Worm (Caenorhabditis elegans) whole organism, midembryonic: ENCODE measurements around the gene F01G10.6.

Experiments
- T22C8.4 ChIP-seq: fragments of 200-800 bp; sonication (Bioruptor generic); IDR thresholded peaks from 2 replicates; pipeline ENCODE4 v1.3.6; 2022; ENCODE audit warnings: missing genetic modification characterization, missing compliant biosample characterization
- cog-1 ChIP-seq: sonication (generic microtip); optimal IDR thresholded peaks from 2 replicates; lab custom pipeline; 2016; ENCODE audit warnings: missing genetic modification characterization, missing compliant biosample characterization
- flt-1 ChIP-seq: fragments of 200-800 bp; sonication (Bioruptor generic); IDR thresholded peaks from 2 replicates; pipeline ENCODE4 v1.3.6; 2022; ENCODE audit warnings: missing genetic modification characterization, missing compliant biosample characterization
- klf-2 ChIP-seq: fragments of 200-800 bp; sonication (Bioruptor generic); conservative IDR thresholded peaks from 2 replicates; pipeline ENCODE4 v1.3.6; 2022; ENCODE audit warnings: missing genetic modification reagents, missing genetic modification characterization, missing compliant biosample characterization
- med-1 ChIP-seq: sonication (generic microtip); optimal IDR thresholded peaks from 2 replicates; lab custom pipeline; 2017; ENCODE audit warnings: missing genetic modification characterization, mild to moderate bottlenecking, missing compliant biosample characterization, antibody characterized with exemption, missing genetic modification reagents; ENCODE audit not compliant: insufficient read depth
- ref-1 ChIP-seq: fragments of 200-800 bp; sonication (Bioruptor generic); conservative IDR thresholded peaks from 2 replicates; pipeline ENCODE4 v1.3.6; 2022; ENCODE audit warnings: missing genetic modification reagents, missing genetic modification characterization, missing compliant biosample characterization
- tab-1 ChIP-seq: fragments of 200-800 bp; sonication (Bioruptor generic); IDR thresholded peaks from 2 replicates; pipeline ENCODE4 v1.3.6; 2022; ENCODE audit warnings: missing genetic modification characterization, missing compliant biosample characterization
- ztf-23 ChIP-seq: fragments of 200-800 bp; sonication (Bioruptor generic); IDR thresholded peaks from 2 replicates; pipeline ENCODE4 v1.3.6; 2022; ENCODE audit warnings: missing genetic modification reagents, missing genetic modification characterization, missing compliant biosample characterization
- ztf-29 ChIP-seq: fragments of 200-800 bp; sonication (Bioruptor generic); IDR thresholded peaks from 2 replicates; pipeline ENCODE4 v1.3.6; 2022; ENCODE audit warnings: missing genetic modification reagents, missing genetic modification characterization, missing compliant biosample characterization

Gene F01G10.6

DNA sequence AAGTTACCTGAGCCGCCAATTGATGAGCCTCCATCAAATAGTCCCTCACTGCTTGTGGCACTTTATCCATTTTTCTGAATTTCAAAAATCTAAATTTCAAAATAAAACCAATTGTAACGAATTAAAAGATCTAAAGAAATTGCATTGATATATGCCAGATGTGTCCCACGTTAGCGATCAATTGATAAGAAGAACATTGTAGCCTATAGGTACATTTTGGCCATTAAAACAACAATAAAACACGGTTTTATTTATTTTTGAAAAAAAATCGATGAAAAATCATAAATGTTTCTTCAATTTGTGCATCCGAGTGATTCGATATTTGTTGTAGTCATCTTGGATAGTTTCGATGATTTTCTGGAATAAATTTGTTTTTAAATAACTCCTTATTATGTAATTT is 11.6 kb upstream of the F01G10.6 start, which contains the start of gene ech-8:
Gene ech-8 (minus strand): TSS at position 132 of the 400 bp plus-strand sequence.
- TF ChIP-seq T22C8.4 (GFP tag; lab: Robert Waterston, UW): no peak
- no peak for TF ChIP-seq klf-2
- TF ChIP-seq flt-1 (GFP tag; lab: Robert Waterston, UW): no peak
- no peak for TF ChIP-seq ref-1 (GFP tag; lab: Robert Waterston, UW)
- no peak for TF ChIP-seq tab-1
- TF ChIP-seq med-1: no peak
- no peak for TF ChIP-seq ztf-29 (GFP tag; lab: Robert Waterston, UW)
- no peak for TF ChIP-seq ztf-23 (GFP tag; lab: Robert Waterston, UW)
- TF ChIP-seq cog-1 (tag; lab: Kevin White, UChicago): no peak

- TF ChIP-seq klf-2: no peak
- no peak for TF ChIP-seq T22C8.4 (GFP tag; lab: Robert Waterston, UW)
- no peak for TF ChIP-seq ztf-23 (GFP tag; lab: Robert Waterston, UW)
- TF ChIP-seq ref-1 (GFP tag; lab: Robert Waterston, UW): no peak
- no peak for TF ChIP-seq cog-1 (tag; lab: Kevin White, UChicago)
- TF ChIP-seq med-1: no peak
- TF ChIP-seq tab-1: no peak
- TF ChIP-seq ztf-29 (GFP tag; lab: Robert Waterston, UW): no peak
- TF ChIP-seq flt-1 (GFP tag; lab: Robert Waterston, UW): no peak
These were observed 8.7 kb upstream of the F01G10.6 start for ce11 chrIV:10236106-10236505.

DNA sequence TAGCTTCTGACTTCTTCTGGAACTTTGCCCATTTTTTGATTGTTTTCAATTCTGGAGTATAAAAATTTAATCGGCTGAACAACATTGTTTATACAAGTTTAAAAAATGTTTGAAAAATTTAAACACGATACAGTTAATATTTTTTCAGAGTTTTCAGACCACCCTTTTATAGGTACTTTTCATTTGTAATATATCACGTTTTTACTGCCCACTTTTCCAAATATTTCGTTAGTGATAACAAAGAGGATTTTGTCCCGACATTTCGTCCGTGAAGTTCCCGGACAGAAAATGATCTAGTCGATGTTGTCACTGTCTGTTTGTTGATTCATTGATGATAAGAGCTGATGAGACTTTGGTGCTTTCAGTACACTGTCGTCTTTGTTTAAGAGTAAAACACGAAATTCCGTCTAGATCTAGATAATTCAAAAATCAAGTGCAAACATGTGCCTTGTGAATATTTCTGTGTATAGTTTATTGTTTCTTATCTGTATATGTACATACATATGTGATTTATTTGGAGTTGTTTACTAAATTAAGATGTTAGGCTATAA is 7.9 kb upstream of the F01G10.6 start, which contains the start of gene ech-9:
Gene ech-9 (minus strand): TSS at position 51 of the 551 bp plus-strand sequence.
- no peak for TF ChIP-seq T22C8.4 (GFP tag; lab: Robert Waterston, UW)
- no peak for TF ChIP-seq ref-1 (GFP tag; lab: Robert Waterston, UW)
- no peak for TF ChIP-seq med-1
- no peak for TF ChIP-seq ztf-23 (GFP tag; lab: Robert Waterston, UW)
- no peak for TF ChIP-seq klf-2
- TF ChIP-seq cog-1 (tag; lab: Kevin White, UChicago): no peak
- no peak for TF ChIP-seq flt-1 (GFP tag; lab: Robert Waterston, UW)
- TF ChIP-seq tab-1: no peak
- TF ChIP-seq ztf-29 (GFP tag; lab: Robert Waterston, UW): no peak

ce11 chrIV:10232456-10232855 is 5.0 kb upstream of the F01G10.6 start, which contains the start of gene F01G10.4:
TSS of gene F01G10.4 (minus strand) at chrIV:10232556.
- TF ChIP-seq ztf-23 (GFP tag; lab: Robert Waterston, UW): no peak
- TF ChIP-seq ztf-29 (GFP tag; lab: Robert Waterston, UW): no peak
- TF ChIP-seq klf-2: no peak
- no peak for TF ChIP-seq T22C8.4 (GFP tag; lab: Robert Waterston, UW)

- TF ChIP-seq T22C8.4 (GFP tag; lab: Robert Waterston, UW): no peak
These were observed 3.5 kb upstream of the F01G10.6 start, which contains the start of gene F01G10.5 for ce11 chrIV:10230971-10231370. TSS of gene F01G10.5 (minus strand) at chrIV:10231071.

DNA sequence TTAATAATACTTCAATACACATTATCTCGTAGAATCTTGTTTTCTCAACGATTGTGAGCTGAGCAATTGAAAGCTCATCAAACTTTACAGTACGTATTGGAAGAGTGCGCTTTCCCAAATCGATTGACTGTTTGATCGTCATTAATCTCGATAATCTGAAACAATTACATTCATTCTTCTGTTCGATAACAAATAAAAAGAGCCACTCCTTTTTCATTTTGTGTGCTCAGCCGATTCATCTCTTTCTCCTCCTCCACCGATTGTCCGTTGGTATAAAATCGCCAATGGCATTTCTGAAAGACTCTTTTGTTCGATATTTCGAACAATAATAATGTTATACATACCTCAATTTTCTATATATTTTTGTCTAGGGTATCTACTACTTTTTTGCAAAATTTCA is 3.7 kb downstream of the F01G10.6 start, which contains the start of gene nas-12:
Gene nas-12 (plus strand): TSS at position 301 of the 400 bp plus-strand sequence.
- TF ChIP-seq tab-1: no peak
- no peak for TF ChIP-seq ztf-29 (GFP tag; lab: Robert Waterston, UW)
- TF ChIP-seq ref-1 (GFP tag; lab: Robert Waterston, UW): no peak
- no peak for TF ChIP-seq cog-1 (tag; lab: Kevin White, UChicago)
- TF ChIP-seq klf-2: no peak
- TF ChIP-seq ztf-23 (GFP tag; lab: Robert Waterston, UW): no peak
- no peak for TF ChIP-seq T22C8.4 (GFP tag; lab: Robert Waterston, UW)
- no peak for TF ChIP-seq flt-1 (GFP tag; lab: Robert Waterston, UW)
- TF ChIP-seq med-1: no peak

DNA sequence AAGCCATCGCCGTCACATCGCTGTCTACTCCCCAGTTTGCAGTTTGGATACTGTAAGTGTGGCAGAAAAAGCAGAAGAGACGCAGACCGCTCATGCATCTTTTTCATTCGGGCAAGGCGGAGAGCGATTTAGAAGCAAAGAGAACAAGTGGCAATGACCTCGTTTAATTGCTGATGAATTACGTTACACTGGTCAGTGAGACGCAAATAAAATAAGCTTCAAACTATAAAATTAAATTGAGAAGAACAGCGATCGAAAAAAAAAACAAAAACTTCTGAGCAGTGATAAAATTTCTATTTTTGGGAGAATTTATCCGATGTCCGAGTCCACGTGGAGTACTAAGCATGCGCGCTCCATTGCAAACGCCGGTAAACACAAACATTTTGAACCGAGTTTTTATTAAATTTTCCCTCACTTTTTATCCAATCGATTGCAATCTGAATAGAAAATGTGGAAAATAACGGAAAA is 5.3 kb downstream of the F01G10.6 start, which contains the start of gene C24F3.2:
Gene C24F3.2 (plus strand): TSS at position 418 of the 468 bp plus-strand sequence.
- TF ChIP-seq klf-2: no peak
- 0 out of 2 replicates have a peak, but pooled peaks have one; percentile 44 for TF ChIP-seq ztf-29 (GFP tag; lab: Robert Waterston, UW)
- peak; percentile 58 for TF ChIP-seq cog-1 (tag; lab: Kevin White, UChicago)
- no peak for TF ChIP-seq flt-1 (GFP tag; lab: Robert Waterston, UW)

DNA sequence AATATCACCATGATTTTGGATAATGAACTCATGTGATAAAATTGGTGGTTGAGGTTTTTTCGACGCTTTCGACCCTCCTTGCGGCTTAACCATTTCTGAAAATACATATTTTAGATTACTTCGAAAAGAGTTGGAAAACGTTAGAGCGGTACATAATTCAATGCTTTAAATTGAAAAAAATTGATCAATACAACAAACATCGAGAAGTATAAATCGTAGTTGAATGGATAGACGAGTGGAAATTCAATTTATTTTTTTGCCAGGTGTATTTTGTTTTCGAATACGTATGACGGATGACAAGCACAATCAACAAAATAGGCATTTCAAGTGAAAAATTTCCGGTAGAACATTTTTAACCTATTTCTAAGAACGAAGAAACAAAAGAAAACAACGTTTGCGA is 6.2 kb downstream of the F01G10.6 start, which contains the start of gene tram-1:
Gene tram-1 (minus strand): TSS at position 101 of the 400 bp plus-strand sequence.
- no peak for TF ChIP-seq tab-1
- no peak for TF ChIP-seq T22C8.4 (GFP tag; lab: Robert Waterston, UW)
- no peak for TF ChIP-seq cog-1 (tag; lab: Kevin White, UChicago)
- no peak for TF ChIP-seq klf-2
- no peak for TF ChIP-seq med-1
- TF ChIP-seq flt-1 (GFP tag; lab: Robert Waterston, UW): no peak
- TF ChIP-seq ztf-23 (GFP tag; lab: Robert Waterston, UW): no peak
- TF ChIP-seq ztf-29 (GFP tag; lab: Robert Waterston, UW): no peak
- TF ChIP-seq ref-1 (GFP tag; lab: Robert Waterston, UW): no peak

ce11 chrIV:10219208-10219607 is 8.2 kb downstream of the F01G10.6 start, which contains the start of gene qns-1:
TSS of gene qns-1 (minus strand) at chrIV:10219308.
- TF ChIP-seq med-1 (no peak), ztf-29 (GFP tag; lab: Robert Waterston, UW) (no peak), ztf-23 (GFP tag; lab: Robert Waterston, UW) (no peak), cog-1 (tag; lab: Kevin White, UChicago) (no peak), T22C8.4 (GFP tag; lab: Robert Waterston, UW) (no peak), klf-2 (no peak), ref-1 (GFP tag; lab: Robert Waterston, UW) (no peak), tab-1 (no peak), flt-1 (GFP tag; lab: Robert Waterston, UW) (no peak)
